Worm (Caenorhabditis elegans) whole organism, L2 larva: ENCODE data around the gene Y37A1A.4.

ENCODE experiments used
- C34F6.9 ChIP-seq: fragments of 150-350 bp; optimal IDR thresholded peaks from 2 replicates; lab custom pipeline; 2014; ENCODE audit warnings: missing biosample characterization, missing genetic modification characterization
- R02D3.7 ChIP-seq: fragments of 150-350 bp; optimal IDR thresholded peaks from 2 replicates; lab custom pipeline; 2014; ENCODE audit warnings: missing biosample characterization, missing genetic modification characterization
- Y55F3AM.14 ChIP-seq: fragments of 200-800 bp; sonication (Bioruptor generic); optimal IDR thresholded peaks from 2 replicates; lab custom pipeline; 2018; ENCODE audit warnings: mild to moderate bottlenecking, missing genetic modification characterization, missing compliant biosample characterization
- ZK546.5 ChIP-seq: sonication (generic microtip); optimal IDR thresholded peaks from 2 replicates; lab custom pipeline; 2017; ENCODE audit warnings: missing biosample characterization, missing genetic modification characterization
- alr-1 ChIP-seq: fragments of 150-350 bp; optimal IDR thresholded peaks from 2 replicates; lab custom pipeline; 2014; ENCODE audit warnings: missing biosample characterization, missing genetic modification characterization
- aly-2 ChIP-seq: fragments of 150-350 bp; optimal IDR thresholded peaks from 2 replicates; lab custom pipeline; 2014; ENCODE audit warnings: missing biosample characterization, missing genetic modification characterization
- ama-1 ChIP-seq: fragments of 150-350 bp; optimal IDR thresholded peaks from 2 replicates; lab custom pipeline; 2018; ENCODE audit warnings: inconsistent platforms
- blmp-1 ChIP-seq: sonication (generic microtip); optimal IDR thresholded peaks from 2 replicates; lab custom pipeline; 2017; ENCODE audit warnings: missing genetic modification characterization, mild to moderate bottlenecking, missing compliant biosample characterization, antibody characterized with exemption, moderate library complexity; ENCODE audit not compliant: insufficient read depth
- ceh-16 ChIP-seq: fragments of 150-350 bp; optimal IDR thresholded peaks from 2 replicates; lab custom pipeline; 2014; ENCODE audit warnings: missing biosample characterization, missing genetic modification characterization
- ceh-82 ChIP-seq: fragments of 150-350 bp; optimal IDR thresholded peaks from 2 replicates; lab custom pipeline; 2014; ENCODE audit warnings: missing biosample characterization, missing genetic modification characterization
- crh-2 ChIP-seq: sonication (generic microtip); optimal IDR thresholded peaks from 2 replicates; lab custom pipeline; 2017; ENCODE audit warnings: missing biosample characterization, missing genetic modification characterization
- dmd-4 ChIP-seq: sonication (generic microtip); optimal IDR thresholded peaks from 2 replicates; lab custom pipeline; 2017; ENCODE audit warnings: missing biosample characterization, missing genetic modification characterization
- egl-27 ChIP-seq: sonication (generic microtip); optimal IDR thresholded peaks from 3 replicates; lab custom pipeline; 2017; ENCODE audit warnings: missing biosample characterization, missing genetic modification reagents, missing genetic modification characterization
- elt-1 ChIP-seq: fragments of 150-350 bp; optimal IDR thresholded peaks from 2 replicates; lab custom pipeline; 2014; ENCODE audit warnings: missing biosample characterization, missing genetic modification characterization
- elt-3 ChIP-seq: sonication (generic microtip); optimal IDR thresholded peaks from 2 replicates; lab custom pipeline; 2017; ENCODE audit warnings: missing biosample characterization, missing genetic modification characterization
- fos-1 ChIP-seq: fragments of 150-350 bp; optimal IDR thresholded peaks from 2 replicates; lab custom pipeline; 2014; ENCODE audit warnings: missing biosample characterization, missing genetic modification characterization
- gmeb-1 ChIP-seq: fragments of 150-350 bp; optimal IDR thresholded peaks from 2 replicates; lab custom pipeline; 2014; ENCODE audit warnings: missing biosample characterization, missing genetic modification characterization
- lin-11 ChIP-seq: fragments of 150-350 bp; sonication (generic microtip); optimal IDR thresholded peaks from 2 replicates; lab custom pipeline; 2014; ENCODE audit warnings: missing biosample characterization, missing genetic modification characterization, inconsistent platforms, mixed read lengths
- lin-13 ChIP-seq: fragments of 150-350 bp; optimal IDR thresholded peaks from 2 replicates; lab custom pipeline; 2014; ENCODE audit warnings: missing biosample characterization, missing genetic modification reagents, missing genetic modification characterization
- lin-39 ChIP-seq: fragments of 150-350 bp; optimal IDR thresholded peaks from 2 replicates; lab custom pipeline; 2014; ENCODE audit warnings: missing biosample characterization, missing genetic modification reagents, missing genetic modification characterization
- lsy-2 ChIP-seq, 2 experiments: fragments of 150-350 bp in 1 of 2; sonication (generic microtip) in 1 of 2; optimal IDR thresholded peaks; 2 replicates each; lab custom pipeline; 2014 to 2017; ENCODE audit warnings: missing biosample characterization in 2 of 2, missing genetic modification characterization in 2 of 2
- mab-5 ChIP-seq: fragments of 150-350 bp; optimal IDR thresholded peaks from 2 replicates; lab custom pipeline; 2014; ENCODE audit warnings: missing biosample characterization, missing genetic modification characterization
- mbf-1 ChIP-seq: sonication (generic microtip); optimal IDR thresholded peaks from 2 replicates; lab custom pipeline; 2017; ENCODE audit warnings: missing biosample characterization, missing genetic modification characterization
- nhr-10 ChIP-seq: sonication (generic microtip); optimal IDR thresholded peaks from 2 replicates; lab custom pipeline; 2017; ENCODE audit warnings: missing biosample characterization, missing genetic modification characterization
- nhr-11 ChIP-seq: fragments of 150-350 bp; optimal IDR thresholded peaks from 2 replicates; lab custom pipeline; 2014; ENCODE audit warnings: missing biosample characterization, missing genetic modification characterization
- nhr-12 ChIP-seq: fragments of 150-350 bp; optimal IDR thresholded peaks from 2 replicates; lab custom pipeline; 2014; ENCODE audit warnings: missing biosample characterization, missing genetic modification characterization
- nhr-129 ChIP-seq: fragments of 150-350 bp; optimal IDR thresholded peaks from 2 replicates; lab custom pipeline; 2014; ENCODE audit warnings: missing biosample characterization, missing genetic modification characterization
- nhr-21 ChIP-seq: fragments of 150-350 bp; optimal IDR thresholded peaks from 2 replicates; lab custom pipeline; 2014; ENCODE audit warnings: missing biosample characterization, missing genetic modification characterization
- nhr-23 ChIP-seq: fragments of 150-350 bp; optimal IDR thresholded peaks from 2 replicates; lab custom pipeline; 2014; ENCODE audit warnings: missing biosample characterization, missing genetic modification reagents, missing genetic modification characterization
- nhr-237 ChIP-seq: fragments of 150-350 bp; optimal IDR thresholded peaks from 2 replicates; lab custom pipeline; 2014; ENCODE audit warnings: missing biosample characterization, missing genetic modification characterization
- nhr-25 ChIP-seq: fragments of 150-350 bp; sonication (generic microtip); optimal IDR thresholded peaks from 3 replicates; lab custom pipeline; 2014; ENCODE audit warnings: missing biosample characterization, missing genetic modification characterization
- nhr-6 ChIP-seq: fragments of 150-350 bp; optimal IDR thresholded peaks from 2 replicates; lab custom pipeline; 2014; ENCODE audit warnings: missing biosample characterization, missing genetic modification characterization
- peb-1 ChIP-seq: fragments of 150-350 bp; optimal IDR thresholded peaks from 2 replicates; lab custom pipeline; 2014; ENCODE audit warnings: missing biosample characterization, missing genetic modification characterization
- skn-1 ChIP-seq: sonication (generic microtip); optimal IDR thresholded peaks from 2 replicates; lab custom pipeline; 2017; ENCODE audit warnings: missing biosample characterization, missing genetic modification characterization
- sma-3 ChIP-seq: sonication (generic microtip); optimal IDR thresholded peaks from 2 replicates; lab custom pipeline; 2016; ENCODE audit warnings: missing genetic modification reagents, missing genetic modification characterization, missing compliant biosample characterization
- sma-9 ChIP-seq, 2 experiments: fragments of 150-350 bp in 1 of 2; sonication (generic microtip) in 1 of 2; optimal IDR thresholded peaks; 2 replicates each; lab custom pipeline; 2014 to 2016; ENCODE audit warnings: missing genetic modification characterization in 2 of 2, mild to moderate bottlenecking in 1 of 2, missing biosample characterization in 1 of 2, missing compliant biosample characterization in 1 of 2, missing genetic modification reagents in 1 of 2, moderate library complexity in 1 of 2
- snpc-4 ChIP-seq: fragments of 150-350 bp; optimal IDR thresholded peaks from 2 replicates; lab custom pipeline; 2014; ENCODE audit warnings: missing biosample characterization, missing genetic modification characterization
- unc-55 ChIP-seq: fragments of 150-350 bp; sonication (generic microtip); optimal IDR thresholded peaks from 3 replicates; lab custom pipeline; 2014; ENCODE audit warnings: missing biosample characterization, missing genetic modification reagents, missing genetic modification characterization
- zag-1 ChIP-seq: fragments of 150-350 bp; optimal IDR thresholded peaks from 2 replicates; lab custom pipeline; 2014; ENCODE audit warnings: missing biosample characterization, missing genetic modification characterization
- ztf-1 ChIP-seq: fragments of 200-800 bp; sonication (Bioruptor generic); conservative IDR thresholded peaks from 2 replicates; pipeline ENCODE4 v1.3.6; 2022; ENCODE audit warnings: missing genetic modification characterization, missing compliant biosample characterization
- ztf-11 ChIP-seq: sonication (generic microtip); optimal IDR thresholded peaks from 2 replicates; lab custom pipeline; 2017; ENCODE audit warnings: missing biosample characterization, missing genetic modification characterization

Gene Y37A1A.4

ce11 chrIV:13940847-13941246 is 6.7 kb downstream of the Y37A1A.4 start:
- TF ChIP-seq fos-1 (tag; lab: Kevin White, UChicago) = peak; percentile 85
- no peak for TF ChIP-seq nhr-129 (tag; lab: Kevin White, UChicago)
- TF ChIP-seq nhr-21 (tag; lab: Kevin White, UChicago) = no peak

ce11 chrIV:13941640-13942039 is 7.5 kb downstream of the Y37A1A.4 start:
- TF ChIP-seq nhr-6 (tag; lab: Kevin White, UChicago) (no peak), ztf-11 (tag; lab: Kevin White, UChicago) (no peak), alr-1 (tag; lab: Kevin White, UChicago) (no peak), lin-11 (tag; lab: Kevin White, UChicago) (no peak), dmd-4 (tag; lab: Kevin White, UChicago) (no peak), nhr-25 (no peak), Y55F3AM.14 (GFP tag; lab: Kevin White, UChicago) (no peak), nhr-12 (no peak), snpc-4 (tag; lab: Kevin White, UChicago) (no peak), blmp-1 (tag; lab: Kevin White, UChicago) (no peak), ama-1 (no peak), unc-55 (GFP tag; lab: Kevin White, UChicago) (no peak), peb-1 (no peak), elt-3 (no peak)
- TF ChIP-seq, all 48 proteins: peak for 0

ce11 chrIV:13945188-13945587 is 11.0 kb downstream of the Y37A1A.4 start:
- TF ChIP-seq nhr-23 = no peak
- TF ChIP-seq ztf-11 (tag; lab: Kevin White, UChicago) = no peak
- no peak for TF ChIP-seq gmeb-1 (tag; lab: Kevin White, UChicago)
- TF ChIP-seq elt-1 (tag; lab: Kevin White, UChicago) = no peak
- TF ChIP-seq fos-1 (tag; lab: Kevin White, UChicago) = no peak
- TF ChIP-seq ztf-1 (GFP tag; lab: Robert Waterston, UW) = no peak
- no peak for TF ChIP-seq crh-2 (tag; lab: Kevin White, UChicago)
- no peak for TF ChIP-seq nhr-25
- no peak for TF ChIP-seq ZK546.5 (tag; lab: Kevin White, UChicago)

ce11 chrIV:13953974-13954373 is 19.8 kb downstream of the Y37A1A.4 start:
- TF ChIP-seq mab-5 (tag; lab: Kevin White, UChicago) (no peak), sma-9 (GFP tag; optimal IDR thresholded peaks at IDR 0.05; lab: Kevin White, UChicago) (no peak), sma-9 (tag; optimal IDR thresholded peaks at IDR 0.05; lab: Kevin White, UChicago) (no peak), aly-2 (tag; lab: Kevin White, UChicago) (no peak), nhr-10 (tag; lab: Kevin White, UChicago) (no peak), fos-1 (tag; lab: Kevin White, UChicago) (no peak)

DNA sequence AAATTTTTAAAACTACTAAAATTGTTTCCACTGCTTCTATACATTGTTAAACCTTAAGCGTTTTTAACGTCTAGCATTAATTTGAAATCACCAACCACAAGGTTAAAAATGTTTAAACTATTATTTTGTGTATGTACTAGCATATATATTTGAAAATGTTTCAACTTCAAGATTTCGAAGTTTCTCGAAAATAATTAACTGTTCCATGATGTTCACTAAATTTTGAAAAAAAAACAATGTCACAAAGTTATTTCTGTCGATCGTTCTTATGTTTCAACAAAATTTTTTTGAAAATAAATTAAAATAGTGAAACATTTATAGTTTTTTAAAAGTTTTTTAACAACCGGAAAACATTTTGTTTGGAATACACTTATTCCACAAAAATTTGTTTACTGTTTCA is 20.4 kb downstream of the Y37A1A.4 start:
- TF ChIP-seq ceh-82 (tag; lab: Kevin White, UChicago) = no peak
- TF ChIP-seq nhr-129 (tag; lab: Kevin White, UChicago) = no peak
- no peak for TF ChIP-seq nhr-23
- TF ChIP-seq C34F6.9 (tag; lab: Kevin White, UChicago) = no peak

- TF ChIP-seq ceh-82 (tag; lab: Kevin White, UChicago) (no peak), R02D3.7 (tag; lab: Kevin White, UChicago) (no peak), Y55F3AM.14 (GFP tag; lab: Kevin White, UChicago) (no peak), nhr-10 (tag; lab: Kevin White, UChicago) (no peak), nhr-11 (tag; lab: Kevin White, UChicago) (no peak), nhr-6 (tag; lab: Kevin White, UChicago) (no peak), fos-1 (tag; lab: Kevin White, UChicago) (peak; percentile 72), lsy-2 (tag; optimal IDR thresholded peaks at IDR 0.05; lab: Kevin White, UChicago) (peak in 1 of 2 experiments; percentile 80), ztf-11 (tag; lab: Kevin White, UChicago) (no peak), nhr-237 (tag; lab: Kevin White, UChicago) (no peak), ama-1 (no peak), ceh-16 (tag; lab: Kevin White, UChicago) (no peak), blmp-1 (tag; lab: Kevin White, UChicago) (no peak), lin-11 (tag; lab: Kevin White, UChicago) (no peak), lin-13 (GFP tag; lab: Kevin White, UChicago) (peak; percentile 65), unc-55 (GFP tag; lab: Kevin White, UChicago) (peak; percentile 81), nhr-12 (no peak), egl-27 (no peak), elt-3 (no peak), mbf-1 (tag; lab: Kevin White, UChicago) (no peak), crh-2 (tag; lab: Kevin White, UChicago) (peak; percentile 75), lin-39 (tag; lab: Kevin White, UChicago) (no peak), sma-3 (no peak), zag-1 (tag; lab: Kevin White, UChicago) (peak; percentile 72), skn-1 (tag; lab: Kevin White, UChicago) (no peak), sma-9 (GFP tag; optimal IDR thresholded peaks at IDR 0.05; lab: Kevin White, UChicago) (peak; percentile 22), sma-9 (tag; optimal IDR thresholded peaks at IDR 0.05; lab: Kevin White, UChicago) (no peak)
These were observed 45.7 kb downstream of the Y37A1A.4 start, which contains the start of gene dnbp-1 for ce11 chrIV:13979797-13980459. Gene dnbp-1, minus strand, starts transcription at chrIV:13979847.
